Worm (Caenorhabditis elegans) whole organism, late embryonic: ENCODE data around the gene cls-1.

Experiments
- ama-1 ChIP-seq: fragments of 150-350 bp; optimal IDR thresholded peaks from 2 replicates; lab custom pipeline; 2014
- ceh-45 ChIP-seq: fragments of 200-800 bp; sonication (Bioruptor generic); IDR thresholded peaks from 2 replicates; pipeline ENCODE4 v1.3.6; 2022; ENCODE audit warnings: missing genetic modification reagents, missing genetic modification characterization, missing compliant biosample characterization
- ceh-6 ChIP-seq: fragments of 200-800 bp; sonication (Bioruptor generic); optimal IDR thresholded peaks from 2 replicates; lab custom pipeline; 2018; ENCODE audit warnings: mild to moderate bottlenecking, missing genetic modification characterization, missing compliant biosample characterization
- ceh-9 ChIP-seq: sonication (generic microtip); optimal IDR thresholded peaks from 2 replicates; lab custom pipeline; 2016; ENCODE audit warnings: mild to moderate bottlenecking, missing genetic modification characterization, inconsistent platforms, missing compliant biosample characterization
- dve-1 ChIP-seq: sonication (generic microtip); optimal IDR thresholded peaks from 2 replicates; lab custom pipeline; 2017; ENCODE audit warnings: antibody characterized with exemption, mild to moderate bottlenecking, missing genetic modification characterization, missing compliant biosample characterization
- fax-1 ChIP-seq: sonication (generic microtip); optimal IDR thresholded peaks from 2 replicates; lab custom pipeline; 2016; ENCODE audit warnings: missing genotype, missing genetic modification characterization, missing compliant biosample characterization
- fkh-10 ChIP-seq: fragments of 150-350 bp; optimal IDR thresholded peaks from 2 replicates; lab custom pipeline; 2014; ENCODE audit warnings: missing biosample characterization, missing genetic modification reagents, missing genetic modification characterization
- nhr-232 ChIP-seq: sonication (generic microtip); optimal IDR thresholded peaks from 2 replicates; lab custom pipeline; 2016; ENCODE audit warnings: missing genetic modification characterization, missing compliant biosample characterization
- pha-4 ChIP-seq: fragments of 150-350 bp; optimal IDR thresholded peaks from 2 replicates; lab custom pipeline; 2018; ENCODE audit warnings: missing biosample characterization, missing genetic modification reagents, missing genetic modification characterization
- tbx-2 ChIP-seq: sonication (generic microtip); optimal IDR thresholded peaks from 2 replicates; lab custom pipeline; 2016; ENCODE audit warnings: missing genetic modification characterization, missing compliant biosample characterization
- ttx-3 ChIP-seq: sonication (generic microtip); optimal IDR thresholded peaks from 2 replicates; lab custom pipeline; 2016; ENCODE audit warnings: missing genetic modification reagents, missing genetic modification characterization, missing compliant biosample characterization
- zip-5 ChIP-seq: sonication (generic microtip); optimal IDR thresholded peaks from 2 replicates; lab custom pipeline; 2016; ENCODE audit warnings: missing genetic modification characterization, missing compliant biosample characterization

ce11 chrIII:7557930-7558470 is 50.0 kb downstream of the cls-1 start:
- TF ChIP-seq pha-4 (no peak), ceh-6 (GFP tag; lab: Kevin White, UChicago) (no peak), ttx-3 (tag; lab: Kevin White, UChicago) (no peak), tbx-2 (tag; lab: Kevin White, UChicago) (no peak), fax-1 (tag; lab: Kevin White, UChicago) (no peak), zip-5 (no peak), ceh-9 (tag; lab: Kevin White, UChicago) (no peak), ama-1 (lab: Kevin White, UChicago) (no peak), nhr-232 (tag; lab: Kevin White, UChicago) (no peak), ceh-45 (GFP tag; lab: Robert Waterston, UW) (no peak), fkh-10 (GFP tag; lab: Kevin White, UChicago) (no peak), dve-1 (tag; lab: Kevin White, UChicago) (no peak)
